Worm (Caenorhabditis elegans) whole organism, L2 larva: ENCODE measurements around the gene glb-2.
A peak's percentile ranks its signal among the peaks of the same experiment; 100 is the strongest.
"Not testable (repeated sequence)": the region's sequence is repeated elsewhere in the genome, so short reads cannot be mapped to it uniquely, and the experiment has no call there.

ENCODE experiments used
- C34F6.9 ChIP-seq: fragments of 150-350 bp; optimal IDR thresholded peaks from 2 replicates; lab custom pipeline; 2014; ENCODE audit warnings: missing biosample characterization, missing genetic modification characterization
- Y55F3AM.14 ChIP-seq: fragments of 200-800 bp; sonication (Bioruptor generic); optimal IDR thresholded peaks from 2 replicates; lab custom pipeline; 2018; ENCODE audit warnings: mild to moderate bottlenecking, missing genetic modification characterization, missing compliant biosample characterization
- ZK546.5 ChIP-seq: sonication (generic microtip); optimal IDR thresholded peaks from 2 replicates; lab custom pipeline; 2017; ENCODE audit warnings: missing biosample characterization, missing genetic modification characterization
- alr-1 ChIP-seq: fragments of 150-350 bp; optimal IDR thresholded peaks from 2 replicates; lab custom pipeline; 2014; ENCODE audit warnings: missing biosample characterization, missing genetic modification characterization
- aly-2 ChIP-seq: fragments of 150-350 bp; optimal IDR thresholded peaks from 2 replicates; lab custom pipeline; 2014; ENCODE audit warnings: missing biosample characterization, missing genetic modification characterization
- ama-1 ChIP-seq: fragments of 150-350 bp; optimal IDR thresholded peaks from 2 replicates; lab custom pipeline; 2018; ENCODE audit warnings: inconsistent platforms
- ceh-82 ChIP-seq: fragments of 150-350 bp; optimal IDR thresholded peaks from 2 replicates; lab custom pipeline; 2014; ENCODE audit warnings: missing biosample characterization, missing genetic modification characterization
- egl-27 ChIP-seq: sonication (generic microtip); optimal IDR thresholded peaks from 3 replicates; lab custom pipeline; 2017; ENCODE audit warnings: missing biosample characterization, missing genetic modification reagents, missing genetic modification characterization
- elt-1 ChIP-seq: fragments of 150-350 bp; optimal IDR thresholded peaks from 2 replicates; lab custom pipeline; 2014; ENCODE audit warnings: missing biosample characterization, missing genetic modification characterization
- fos-1 ChIP-seq: fragments of 150-350 bp; optimal IDR thresholded peaks from 2 replicates; lab custom pipeline; 2014; ENCODE audit warnings: missing biosample characterization, missing genetic modification characterization
- gmeb-1 ChIP-seq: fragments of 150-350 bp; optimal IDR thresholded peaks from 2 replicates; lab custom pipeline; 2014; ENCODE audit warnings: missing biosample characterization, missing genetic modification characterization
- lin-11 ChIP-seq: fragments of 150-350 bp; sonication (generic microtip); optimal IDR thresholded peaks from 2 replicates; lab custom pipeline; 2014; ENCODE audit warnings: missing biosample characterization, missing genetic modification characterization, inconsistent platforms, mixed read lengths
- lin-13 ChIP-seq: fragments of 150-350 bp; optimal IDR thresholded peaks from 2 replicates; lab custom pipeline; 2014; ENCODE audit warnings: missing biosample characterization, missing genetic modification reagents, missing genetic modification characterization
- mbf-1 ChIP-seq: sonication (generic microtip); optimal IDR thresholded peaks from 2 replicates; lab custom pipeline; 2017; ENCODE audit warnings: missing biosample characterization, missing genetic modification characterization
- mdl-1 ChIP-seq, 2 experiments: fragments of 150-350 bp in 1 of 2; sonication (generic microtip) in 1 of 2; optimal IDR thresholded peaks; 2 replicates each; lab custom pipeline; 2017; ENCODE audit warnings: missing biosample characterization in 2 of 2, missing genetic modification characterization in 2 of 2
- nhr-10 ChIP-seq: sonication (generic microtip); optimal IDR thresholded peaks from 2 replicates; lab custom pipeline; 2017; ENCODE audit warnings: missing biosample characterization, missing genetic modification characterization
- nhr-11 ChIP-seq: fragments of 150-350 bp; optimal IDR thresholded peaks from 2 replicates; lab custom pipeline; 2014; ENCODE audit warnings: missing biosample characterization, missing genetic modification characterization
- nhr-129 ChIP-seq: fragments of 150-350 bp; optimal IDR thresholded peaks from 2 replicates; lab custom pipeline; 2014; ENCODE audit warnings: missing biosample characterization, missing genetic modification characterization
- nhr-25 ChIP-seq: fragments of 150-350 bp; sonication (generic microtip); optimal IDR thresholded peaks from 3 replicates; lab custom pipeline; 2014; ENCODE audit warnings: missing biosample characterization, missing genetic modification characterization
- nhr-77 ChIP-seq: fragments of 150-350 bp; optimal IDR thresholded peaks from 2 replicates; lab custom pipeline; 2014; ENCODE audit warnings: missing biosample characterization, missing genetic modification characterization
- peb-1 ChIP-seq: fragments of 150-350 bp; optimal IDR thresholded peaks from 2 replicates; lab custom pipeline; 2014; ENCODE audit warnings: missing biosample characterization, missing genetic modification characterization
- skn-1 ChIP-seq: sonication (generic microtip); optimal IDR thresholded peaks from 2 replicates; lab custom pipeline; 2017; ENCODE audit warnings: missing biosample characterization, missing genetic modification characterization
- sma-3 ChIP-seq: sonication (generic microtip); optimal IDR thresholded peaks from 2 replicates; lab custom pipeline; 2016; ENCODE audit warnings: missing genetic modification reagents, missing genetic modification characterization, missing compliant biosample characterization
- sma-9 ChIP-seq, 2 experiments: fragments of 150-350 bp in 1 of 2; sonication (generic microtip) in 1 of 2; optimal IDR thresholded peaks; 2 replicates each; lab custom pipeline; 2014 to 2016; ENCODE audit warnings: missing genetic modification characterization in 2 of 2, mild to moderate bottlenecking in 1 of 2, missing biosample characterization in 1 of 2, missing compliant biosample characterization in 1 of 2, missing genetic modification reagents in 1 of 2, moderate library complexity in 1 of 2
- snpc-4 ChIP-seq: fragments of 150-350 bp; optimal IDR thresholded peaks from 2 replicates; lab custom pipeline; 2014; ENCODE audit warnings: missing biosample characterization, missing genetic modification characterization
- unc-55 ChIP-seq: fragments of 150-350 bp; sonication (generic microtip); optimal IDR thresholded peaks from 3 replicates; lab custom pipeline; 2014; ENCODE audit warnings: missing biosample characterization, missing genetic modification reagents, missing genetic modification characterization
- unc-62 ChIP-seq: fragments of 150-350 bp; optimal IDR thresholded peaks from 2 replicates; lab custom pipeline; 2014; ENCODE audit warnings: missing biosample characterization, missing genetic modification reagents, missing genetic modification characterization
- zag-1 ChIP-seq: fragments of 150-350 bp; optimal IDR thresholded peaks from 2 replicates; lab custom pipeline; 2014; ENCODE audit warnings: missing biosample characterization, missing genetic modification characterization
- ztf-1 ChIP-seq: fragments of 200-800 bp; sonication (Bioruptor generic); conservative IDR thresholded peaks from 2 replicates; pipeline ENCODE4 v1.3.6; 2022; ENCODE audit warnings: missing genetic modification characterization, missing compliant biosample characterization
- ztf-11 ChIP-seq: sonication (generic microtip); optimal IDR thresholded peaks from 2 replicates; lab custom pipeline; 2017; ENCODE audit warnings: missing biosample characterization, missing genetic modification characterization
- ztf-4 ChIP-seq: fragments of 150-350 bp; optimal IDR thresholded peaks from 2 replicates; lab custom pipeline; 2014; ENCODE audit warnings: missing biosample characterization, missing genetic modification characterization

glb-2 gene

DNA sequence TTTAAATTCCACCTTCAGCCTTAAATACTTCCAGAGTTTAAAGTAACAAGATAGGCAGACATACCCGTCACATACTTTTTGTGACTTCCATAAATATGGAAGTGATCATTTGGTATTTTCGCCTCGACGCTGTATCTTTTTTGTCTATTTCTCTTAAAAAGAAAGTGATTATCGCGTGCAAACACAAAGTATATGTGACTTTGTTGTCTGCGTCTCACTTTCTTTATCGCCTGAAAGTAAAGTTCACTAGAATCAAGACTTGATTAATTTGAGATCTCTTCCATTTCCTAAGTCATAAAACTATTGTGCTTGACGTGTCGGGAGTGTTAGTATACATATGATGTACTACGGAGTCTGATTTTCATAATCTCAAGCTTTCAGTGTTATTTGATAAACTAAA lies 4.8 kb downstream of the glb-2 start, which contains the start of gene C06E4.6:
Gene C06E4.6 (minus strand): TSS at position 51 of the 400 bp plus-strand sequence.
- TF ChIP-seq ZK546.5 (tag; lab: Kevin White, UChicago) (no peak), nhr-25 (no peak), ceh-82 (tag; lab: Kevin White, UChicago) (no peak), sma-9 (GFP tag; optimal IDR thresholded peaks at IDR 0.05; lab: Kevin White, UChicago) (peak; percentile 77), sma-9 (tag; optimal IDR thresholded peaks at IDR 0.05; lab: Kevin White, UChicago) (no peak), egl-27 (tag; lab: Kevin White, UChicago) (peak; percentile 32), gmeb-1 (tag; lab: Kevin White, UChicago) (peak; percentile 44), unc-55 (GFP tag; lab: Kevin White, UChicago) (peak; percentile 59), alr-1 (tag; lab: Kevin White, UChicago) (no peak), mdl-1 (tag; optimal IDR thresholded peaks at IDR 0.05; lab: Kevin White, UChicago) (peak in 1 of 2 experiments; percentile 10), fos-1 (tag; lab: Kevin White, UChicago) (peak; percentile 71)

DNA sequence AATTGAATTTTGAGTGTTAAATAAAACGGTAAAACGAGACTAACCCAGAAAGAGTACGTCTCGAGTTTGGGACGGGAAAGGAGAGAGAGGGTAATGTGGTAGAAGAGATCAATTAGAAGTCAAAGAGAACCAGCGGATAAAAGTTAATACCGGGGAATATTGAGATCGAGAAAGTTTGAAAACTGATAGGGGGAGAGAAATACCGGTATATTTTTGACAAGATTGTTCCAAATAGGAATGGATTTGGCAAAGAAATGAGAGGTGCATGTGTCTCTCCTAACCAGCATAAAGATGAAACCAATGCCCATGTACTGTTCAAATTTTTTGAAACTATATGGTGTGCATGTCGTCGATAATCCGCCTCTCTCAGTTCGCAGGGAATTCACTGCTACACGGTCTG lies 8.3 kb downstream of the glb-2 start, which contains the start of gene C06E4.5:
Gene C06E4.5 (plus strand): TSS at position 301 of the 400 bp plus-strand sequence.
- not testable (repeated sequence) for TF ChIP-seq C34F6.9; unc-62 (GFP tag; lab: Kevin White, UChicago); lin-11 (tag; lab: Kevin White, UChicago)

DNA sequence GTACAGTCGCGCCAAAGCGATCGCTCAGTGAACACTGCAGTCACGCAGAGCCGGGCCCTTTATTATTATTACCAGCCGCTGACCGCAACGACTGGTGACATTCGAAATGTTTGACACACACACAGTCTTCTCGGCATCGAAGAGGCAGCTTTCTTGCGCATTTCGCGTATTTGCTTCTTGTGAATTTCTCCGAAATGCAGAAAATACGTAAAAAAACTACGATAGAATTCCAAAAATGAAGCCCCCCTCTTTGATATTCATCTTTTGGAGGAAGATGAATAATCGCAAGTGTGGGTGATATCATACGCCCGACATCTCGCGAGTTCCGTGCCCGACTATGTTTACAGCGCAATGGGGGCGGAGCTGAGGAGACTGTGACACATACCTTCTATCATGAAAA lies 9.8 kb downstream of the glb-2 start:
- TF ChIP-seq nhr-11 = no peak
- no peak for TF ChIP-seq nhr-77
- TF ChIP-seq snpc-4 = peak; percentile 50

DNA sequence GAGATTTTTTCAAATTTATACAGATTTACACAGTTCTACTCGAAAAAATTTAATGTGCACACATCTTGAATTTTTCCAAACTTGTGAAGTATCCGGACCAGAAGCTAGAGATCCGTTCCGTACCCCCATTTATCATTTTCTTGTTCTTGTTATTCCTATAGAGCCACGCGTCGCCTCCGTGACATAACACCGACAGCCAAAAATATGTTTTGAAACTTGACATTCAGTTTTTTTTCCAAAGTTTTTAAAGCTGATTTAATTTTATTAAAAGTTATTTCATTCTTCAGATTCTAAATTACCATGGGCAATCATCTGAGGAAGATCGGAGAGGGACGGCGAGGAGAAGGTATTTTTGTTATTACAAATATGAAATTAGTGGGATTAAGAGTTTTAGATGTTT lies 12.9 kb downstream of the glb-2 start, which contains the start of gene D2024.18:
Gene D2024.18 (plus strand): TSS at position 301 of the 400 bp plus-strand sequence.
- TF ChIP-seq ama-1 (lab: Kevin White, UChicago) = no peak
- no peak for TF ChIP-seq ztf-4 (tag; lab: Kevin White, UChicago)
- TF ChIP-seq zag-1 (tag; lab: Kevin White, UChicago) = no peak
- no peak for TF ChIP-seq elt-1
- no peak for TF ChIP-seq nhr-129 (tag; lab: Kevin White, UChicago)
- no peak for TF ChIP-seq nhr-11
- no peak for TF ChIP-seq fos-1 (tag; lab: Kevin White, UChicago)
- TF ChIP-seq sma-9 (GFP tag; optimal IDR thresholded peaks at IDR 0.05; lab: Kevin White, UChicago) = no peak
- no peak for TF ChIP-seq sma-9 (tag; optimal IDR thresholded peaks at IDR 0.05; lab: Kevin White, UChicago)
- TF ChIP-seq peb-1 (tag; lab: Kevin White, UChicago) = no peak
- no peak for TF ChIP-seq ztf-11

DNA sequence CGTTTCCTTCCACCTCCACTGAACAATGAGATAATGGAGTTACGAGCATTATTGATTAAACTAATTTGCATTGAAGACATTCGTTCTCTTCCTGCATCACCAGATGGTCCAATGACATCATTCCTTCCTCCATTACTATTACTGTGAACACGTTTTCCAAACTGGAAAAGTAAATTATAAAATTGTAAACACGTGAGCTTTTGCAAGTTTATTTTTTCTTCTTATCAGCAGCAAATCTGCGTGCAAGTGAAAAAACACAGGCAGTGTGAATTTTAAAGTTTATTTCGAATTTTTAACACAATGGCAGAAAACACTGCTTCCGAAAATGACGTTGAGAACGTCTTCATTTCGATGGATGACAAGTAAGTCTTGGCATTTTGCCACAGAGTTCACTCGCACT lies 15.8 kb downstream of the glb-2 start, which contains the start of gene D2024.1:
Gene D2024.1 (plus strand): TSS at position 301 of the 400 bp plus-strand sequence.
- TF ChIP-seq mbf-1, aly-2, ztf-4 (tag; lab: Kevin White, UChicago): not testable (repeated sequence)

DNA sequence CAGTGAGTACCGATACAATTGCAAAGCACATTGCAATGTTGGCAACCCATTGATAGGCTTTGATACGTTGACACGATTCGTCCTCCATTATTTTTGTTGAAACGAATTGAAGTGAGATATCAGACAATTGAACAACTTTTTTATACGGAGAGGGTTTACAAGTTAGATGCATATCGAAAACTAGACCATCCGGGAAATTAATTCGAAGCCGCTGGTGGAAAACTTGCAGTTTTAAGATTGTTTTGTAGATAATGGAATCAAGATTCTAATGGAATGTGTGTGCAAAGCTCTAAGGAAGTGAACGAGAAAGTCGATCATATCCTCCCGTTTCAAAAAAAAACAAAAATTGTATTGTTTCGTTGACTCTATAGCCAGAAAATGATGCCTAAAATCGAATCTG lies 16.5 kb downstream of the glb-2 start, which contains the start of gene col-114:
Gene col-114 (minus strand): TSS at position 101 of the 400 bp plus-strand sequence.
- no peak for TF ChIP-seq ztf-1 (GFP tag; lab: Robert Waterston, UW)
- no peak for TF ChIP-seq egl-27 (tag; lab: Kevin White, UChicago)

DNA sequence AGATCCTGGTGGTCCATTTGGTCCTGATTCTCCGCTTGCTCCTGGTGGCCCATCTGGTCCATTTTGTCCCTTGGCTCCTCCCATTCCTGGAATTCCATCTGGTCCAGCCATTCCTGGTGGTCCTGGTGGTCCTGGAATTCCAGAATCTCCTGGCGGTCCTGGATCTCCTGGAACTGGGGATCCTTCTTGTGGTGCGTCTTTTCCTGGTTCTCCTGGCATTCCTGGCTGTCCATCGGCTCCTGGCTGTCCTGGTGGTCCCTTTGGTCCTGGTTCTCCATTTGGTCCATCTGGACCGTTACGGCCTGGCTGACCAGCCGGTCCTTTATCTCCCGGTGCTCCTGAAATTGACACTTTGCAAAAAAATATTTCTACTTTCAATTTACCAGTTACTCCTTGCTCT lies 17.4 kb downstream of the glb-2 start:
- no peak for TF ChIP-seq Y55F3AM.14
- no peak for TF ChIP-seq elt-1
- TF ChIP-seq lin-13 (GFP tag; lab: Kevin White, UChicago) = no peak
- no peak for TF ChIP-seq sma-3 (GFP tag; lab: Kevin White, UChicago)
- TF ChIP-seq nhr-10 = no peak
- no peak for TF ChIP-seq skn-1 (tag; lab: Kevin White, UChicago)
